Fruit fly (Drosophila melanogaster) whole organism, embryonic: ENCODE measurements around the gene flip.
A peak's percentile ranks its signal among the peaks of the same experiment; 100 is the strongest.

Source experiments
- B-H1 ChIP-seq: fragments of 200-800 bp; sonication (Bioruptor generic); IDR thresholded peaks from 3 replicates; pipeline ENCODE4 v1.3.6; 2022; ENCODE audit warnings: missing biosample characterization, missing genetic modification characterization
- Bgb ChIP-seq: fragments of 200-800 bp; sonication (Bioruptor generic); IDR thresholded peaks from 2 replicates; pipeline ENCODE4 v1.3.6; 2022; ENCODE audit warnings: missing biosample characterization, missing genetic modification characterization; ENCODE audit not compliant: partially characterized antibody
- CG10462 ChIP-seq: fragments of 200-800 bp; sonication (Bioruptor generic); optimal IDR thresholded peaks from 2 replicates; lab custom pipeline; 2016; ENCODE audit warnings: missing biosample characterization, missing genetic modification characterization
- CG14860 ChIP-seq: fragments of 200-800 bp; sonication (Bioruptor generic); IDR thresholded peaks from 3 replicates; pipeline ENCODE4 v1.3.6; 2022; ENCODE audit warnings: missing biosample characterization, missing genetic modification characterization; ENCODE audit not compliant: partially characterized antibody
- CG1603 ChIP-seq: fragments of 200-800 bp; sonication (Bioruptor generic); optimal IDR thresholded peaks from 2 replicates; lab custom pipeline; 2019; ENCODE audit warnings: missing biosample characterization, mild to moderate bottlenecking, missing genetic modification characterization, moderate library complexity
- CG17186 ChIP-seq: fragments of 200-800 bp; sonication (Bioruptor generic); optimal IDR thresholded peaks from 3 replicates; lab custom pipeline; 2017; ENCODE audit warnings: missing biosample characterization, missing genetic modification reagents, missing genetic modification characterization
- CG17361 ChIP-seq: fragments of 200-800 bp; sonication (Bioruptor generic); IDR thresholded peaks from 3 replicates; pipeline ENCODE4 v1.3.6; 2022; ENCODE audit warnings: missing biosample characterization, missing genetic modification characterization
- CG18011 ChIP-seq: fragments of 200-800 bp; sonication (Bioruptor generic); optimal IDR thresholded peaks from 2 replicates; lab custom pipeline; 2017; ENCODE audit warnings: missing biosample characterization, missing genetic modification characterization, mild to moderate bottlenecking, moderate library complexity, missing genotype
- CG1832 ChIP-seq: fragments of 200-800 bp; sonication (Bioruptor generic); optimal IDR thresholded peaks from 2 replicates; lab custom pipeline; 2017; ENCODE audit warnings: missing biosample characterization, mild to moderate bottlenecking, missing genetic modification characterization, inconsistent platforms
- CG30020 ChIP-seq: fragments of 200-800 bp; optimal IDR thresholded peaks from 2 replicates; lab custom pipeline; 2019; ENCODE audit warnings: missing biosample characterization, mild to moderate bottlenecking, missing genetic modification characterization, moderate library complexity
- CG31388 ChIP-seq: fragments of 200-800 bp; sonication (Bioruptor generic); optimal IDR thresholded peaks from 2 replicates; lab custom pipeline; 2016; ENCODE audit warnings: missing biosample characterization, missing genetic modification characterization
- CG4617 ChIP-seq: fragments of 200-800 bp; sonication (Bioruptor generic); optimal IDR thresholded peaks from 3 replicates; lab custom pipeline; 2016; ENCODE audit warnings: missing biosample characterization, missing genetic modification characterization, borderline replicate concordance
- CG7839 ChIP-seq: fragments of 200-800 bp; sonication (Bioruptor generic); optimal IDR thresholded peaks from 3 replicates; lab custom pipeline; 2018; ENCODE audit warnings: missing biosample characterization, mild to moderate bottlenecking, missing genetic modification characterization, moderate library complexity
- CG8290 ChIP-seq, 3 experiments: fragments of 200-800 bp; sonication (Bioruptor generic); optimal IDR thresholded peaks; 2 replicates each; lab custom pipeline; 2016 to 2019; ENCODE audit warnings: missing biosample characterization in 3 of 3, missing genetic modification characterization in 3 of 3, mild to moderate bottlenecking in 2 of 3, moderate library complexity in 1 of 3
- CG9437 ChIP-seq: fragments of 200-800 bp; sonication (Bioruptor generic); optimal IDR thresholded peaks from 2 replicates; lab custom pipeline; 2018; ENCODE audit warnings: missing biosample characterization, mild to moderate bottlenecking, missing genetic modification characterization
- D ChIP-seq, 2 experiments: fragments of 200-800 bp in 1 of 2; fragments of >200 bp in 1 of 2; sonication (Bioruptor generic) in 1 of 2; optimal IDR thresholded peaks; 2 replicates in 1 of 2; 3 replicates in 1 of 2; lab custom pipeline; 2017; ENCODE audit warnings: mild to moderate bottlenecking in 1 of 2, missing biosample characterization in 1 of 2, missing genetic modification characterization in 1 of 2, missing genetic modification reagents in 1 of 2
- Dll ChIP-seq: fragments of 200-800 bp; sonication (Bioruptor generic); IDR thresholded peaks from 4 replicates; pipeline ENCODE4 v1.3.6; 2022; ENCODE audit warnings: missing biosample characterization, missing genetic modification characterization; ENCODE audit not compliant: partially characterized antibody
- Dref ChIP-seq: fragments of 200-800 bp; sonication (Bioruptor generic); IDR thresholded peaks from 2 replicates; pipeline ENCODE4 v1.3.6; 2022; ENCODE audit warnings: missing biosample characterization, missing genetic modification characterization
- E2f2 ChIP-seq: fragments of 200-800 bp; sonication (Bioruptor generic); IDR thresholded peaks from 2 replicates; pipeline ENCODE4 v1.3.6; 2022; ENCODE audit warnings: missing biosample characterization, missing genetic modification characterization
- Eip74EF ChIP-seq, 2 experiments: fragments of 200-800 bp in 1 of 2; fragments of >200 bp in 1 of 2; sonication (Bioruptor generic) in 1 of 2; optimal IDR thresholded peaks; 2 replicates each; lab custom pipeline; 2017 to 2019; ENCODE audit warnings: missing biosample characterization in 2 of 2, missing genetic modification characterization in 2 of 2, mild to moderate bottlenecking in 1 of 2, moderate library complexity in 1 of 2
- HLH4C ChIP-seq: fragments of 200-800 bp; sonication (Bioruptor generic); IDR thresholded peaks from 3 replicates; pipeline ENCODE4 v1.3.6; 2022; ENCODE audit warnings: missing biosample characterization, missing genetic modification characterization; ENCODE audit not compliant: partially characterized antibody
- Hmx ChIP-seq: fragments of 200-800 bp; sonication (Bioruptor generic); optimal IDR thresholded peaks from 2 replicates; lab custom pipeline; 2016; ENCODE audit warnings: missing biosample characterization, missing genetic modification characterization
- Hr39 ChIP-seq: fragments of >200 bp; optimal IDR thresholded peaks from 2 replicates; lab custom pipeline; 2017
- MBD-R2 ChIP-seq: fragments of 200-800 bp; sonication (Bioruptor generic); IDR thresholded peaks from 2 replicates; pipeline ENCODE4 v1.3.6; 2022; ENCODE audit warnings: missing biosample characterization, missing genetic modification characterization
- MESR4 ChIP-seq: fragments of 200-800 bp; sonication (Bioruptor generic); optimal IDR thresholded peaks from 2 replicates; lab custom pipeline; 2018; ENCODE audit warnings: missing biosample characterization, mild to moderate bottlenecking, missing genetic modification characterization, moderate library complexity
- Med ChIP-seq: fragments of 200-800 bp; sonication (Bioruptor generic); peaks from one replicate; lab custom pipeline; 2016; ENCODE audit warnings: missing biosample characterization, missing genetic modification characterization, mild to moderate bottlenecking, inconsistent platforms, moderate library complexity
- Side ChIP-seq: fragments of 200-800 bp; sonication (Bioruptor generic); optimal IDR thresholded peaks from 2 replicates; lab custom pipeline; 2016; ENCODE audit warnings: missing biosample characterization, missing genetic modification characterization
- Sry-δ ChIP-seq: fragments of 200-800 bp; sonication (Bioruptor generic); optimal IDR thresholded peaks from 2 replicates; lab custom pipeline; 2016; ENCODE audit warnings: missing biosample characterization, missing genetic modification characterization
- YL-1 ChIP-seq: fragments of 200-800 bp; sonication (Bioruptor generic); optimal IDR thresholded peaks from 3 replicates; lab custom pipeline; 2017; ENCODE audit warnings: missing biosample characterization, mild to moderate bottlenecking, missing genetic modification characterization
- amos ChIP-seq: fragments of 200-800 bp; sonication (Bioruptor generic); IDR thresholded peaks from 2 replicates; pipeline ENCODE4 v1.3.6; 2022; ENCODE audit warnings: missing biosample characterization, missing genetic modification characterization; ENCODE audit not compliant: partially characterized antibody
- aop ChIP-seq: fragments of 200-800 bp; sonication (Bioruptor generic); IDR thresholded peaks from 2 replicates; pipeline ENCODE4 v1.3.6; 2022; ENCODE audit warnings: missing biosample characterization, missing genetic modification characterization
- bbx ChIP-seq: fragments of 200-800 bp; sonication (Bioruptor generic); IDR thresholded peaks from 2 replicates; pipeline ENCODE4 v1.3.6; 2022; ENCODE audit warnings: missing biosample characterization, missing genetic modification characterization; ENCODE audit not compliant: partially characterized antibody
- gcm ChIP-seq: fragments of 200-800 bp; sonication (Bioruptor generic); optimal IDR thresholded peaks from 2 replicates; lab custom pipeline; 2019; ENCODE audit warnings: missing biosample characterization, mild to moderate bottlenecking, missing genetic modification characterization, moderate library complexity
- grau ChIP-seq: fragments of 200-800 bp; optimal IDR thresholded peaks from 3 replicates; lab custom pipeline; 2019; ENCODE audit warnings: missing biosample characterization, mild to moderate bottlenecking, missing genetic modification characterization, moderate library complexity
- gt ChIP-seq: fragments of 200-800 bp; sonication (Bioruptor generic); IDR thresholded peaks from 2 replicates; pipeline ENCODE4 v1.3.6; 2022; ENCODE audit warnings: missing biosample characterization, missing genetic modification characterization
- hb ChIP-seq: fragments of 200-800 bp; sonication (Bioruptor generic); IDR thresholded peaks from 3 replicates; pipeline ENCODE4 v1.3.6; 2022; ENCODE audit warnings: missing biosample characterization, missing genetic modification characterization; ENCODE audit not compliant: partially characterized antibody
- hbn ChIP-seq: fragments of 200-800 bp; sonication (Bioruptor generic); IDR thresholded peaks from 2 replicates; pipeline ENCODE4 v1.3.6; 2022; ENCODE audit warnings: missing biosample characterization, missing genetic modification characterization; ENCODE audit not compliant: partially characterized antibody
- maf-S ChIP-seq: fragments of 200-800 bp; sonication (Bioruptor generic); optimal IDR thresholded peaks from 2 replicates; lab custom pipeline; 2016; ENCODE audit warnings: missing biosample characterization, missing genetic modification characterization
- nerfin-1 ChIP-seq: fragments of 200-800 bp; sonication (Bioruptor generic); optimal IDR thresholded peaks from 3 replicates; lab custom pipeline; 2019; ENCODE audit warnings: missing biosample characterization, mild to moderate bottlenecking, missing genetic modification characterization, moderate library complexity
- pzg ChIP-seq: fragments of 200-800 bp; sonication (Bioruptor generic); optimal IDR thresholded peaks from 3 replicates; lab custom pipeline; 2018; ENCODE audit warnings: missing biosample characterization, mild to moderate bottlenecking, missing genetic modification characterization, moderate library complexity
- row ChIP-seq: fragments of 200-800 bp; sonication (Bioruptor generic); IDR thresholded peaks from 3 replicates; pipeline ENCODE4 v1.3.6; 2022; ENCODE audit warnings: missing biosample characterization, missing genetic modification characterization
- shn ChIP-seq: fragments of 200-800 bp; sonication (Bioruptor generic); optimal IDR thresholded peaks from 3 replicates; lab custom pipeline; 2016; ENCODE audit warnings: missing biosample characterization, missing genetic modification characterization
- zfh2 ChIP-seq: fragments of 200-800 bp; sonication (Bioruptor generic); optimal IDR thresholded peaks from 2 replicates; lab custom pipeline; 2016; ENCODE audit warnings: missing biosample characterization, missing genetic modification characterization

flip gene

dm6 chr3R:4234991-4235553 lies 42.7 kb downstream of the flip start, which contains the start of gene Gel (continued):
- 0 out of 2 replicates have a peak, but pooled peaks have one; percentile 18 for TF ChIP-seq Bgb
- TF ChIP-seq CG17186 (GFP tag; lab: Kevin White, UChicago): no peak
- TF ChIP-seq Hr39: peak; percentile 90
- TF ChIP-seq, all 482 proteins: peak for 10

- TF ChIP-seq CG10462 (GFP tag; lab: Kevin White, UChicago): no peak
- peak; percentile 28 for TF ChIP-seq YL-1 (GFP tag; lab: Kevin White, UChicago)
- peak; percentile 28 for TF ChIP-seq pzg
- TF ChIP-seq CG1603 (tag; lab: Kevin White, UChicago): peak; percentile 31
- peak; percentile 60 for TF ChIP-seq CG4617
- no peak for TF ChIP-seq nerfin-1 (tag; lab: Kevin White, UChicago)
- TF ChIP-seq Med (GFP tag; lab: Kevin White, UChicago): peak; percentile 15
- TF ChIP-seq D (optimal IDR thresholded peaks at IDR 0.05; lab: Kevin White, UChicago): peak; percentile 74
- TF ChIP-seq D (GFP tag; optimal IDR thresholded peaks at IDR 0.05; lab: Kevin White, UChicago): no peak
- TF ChIP-seq CG14860 (GFP tag; lab: Robert Waterston, UW): no peak
- no peak for TF ChIP-seq Hmx (GFP tag; lab: Kevin White, UChicago)
- TF ChIP-seq B-H1 (GFP tag; lab: Robert Waterston, UW): no peak
- no peak for TF ChIP-seq Sry-δ (GFP tag; lab: Kevin White, UChicago)
- no peak for TF ChIP-seq CG31388 (GFP tag; lab: Kevin White, UChicago)
- TF ChIP-seq CG7839 (tag; lab: Kevin White, UChicago): no peak
- TF ChIP-seq HLH4C (GFP tag; lab: Robert Waterston, UW): 0 out of 3 replicates have a peak, but pooled peaks have one; percentile 14
- TF ChIP-seq Dll: 0 out of 4 replicates have a peak, but pooled peaks have one; percentile 14
- TF ChIP-seq amos (GFP tag; lab: Robert Waterston, UW): 0 out of 2 replicates have a peak, but pooled peaks have one; percentile 30
- no peak for TF ChIP-seq gt
- TF ChIP-seq E2f2 (GFP tag; lab: Robert Waterston, UW): 0 out of 2 replicates have a peak, but pooled peaks have one; percentile 12
- TF ChIP-seq hb (GFP tag; lab: Robert Waterston, UW): 0 out of 3 replicates have a peak, but pooled peaks have one; percentile 12
- TF ChIP-seq hbn (GFP tag; lab: Robert Waterston, UW): no peak
- TF ChIP-seq MBD-R2: 0 out of 2 replicates have a peak, but pooled peaks have one; percentile 33
- TF ChIP-seq MESR4 (GFP tag; lab: Kevin White, UChicago): peak; percentile 60
These were observed 44.7 kb downstream of the flip start, which contains the start of gene abs for dm6 chr3R:4233018-4233385. abs (plus strand) TSS chr3R:4233047.

- TF ChIP-seq pzg (peak; percentile 45), row (GFP tag; lab: Robert Waterston, UW) (peak; percentile 65), shn (GFP tag; lab: Kevin White, UChicago) (no peak), grau (tag; lab: Kevin White, UChicago) (peak; percentile 1), MBD-R2 (peak; percentile 37), gcm (GFP tag; lab: Kevin White, UChicago) (no peak), CG1832 (GFP tag; lab: Kevin White, UChicago) (no peak), maf-S (GFP tag; lab: Kevin White, UChicago) (no peak), CG17361 (GFP tag; lab: Robert Waterston, UW) (peak; percentile 62), Side (GFP tag; lab: Kevin White, UChicago) (no peak), zfh2 (GFP tag; lab: Kevin White, UChicago) (no peak), CG8290 (GFP tag; optimal IDR thresholded peaks at IDR 0.05; lab: Kevin White, UChicago) (no peak), CG8290 (tag; optimal IDR thresholded peaks at IDR 0.05; lab: Kevin White, UChicago) (peak in 1 of 2 experiments; percentile 42), Dref (GFP tag; lab: Robert Waterston, UW) (peak; percentile 83), bbx (GFP tag; lab: Robert Waterston, UW) (peak; percentile 49), CG9437 (GFP tag; lab: Kevin White, UChicago) (peak; percentile 28), CG18011 (GFP tag; lab: Kevin White, UChicago) (no peak), CG14860 (GFP tag; lab: Robert Waterston, UW) (0 out of 3 replicates have a peak, but pooled peaks have one; percentile 26), CG30020 (tag; lab: Kevin White, UChicago) (peak; percentile 95), Eip74EF (GFP tag; optimal IDR thresholded peaks at IDR 0.05; lab: Kevin White, UChicago) (peak in 1 of 2 experiments; percentile 66), aop (GFP tag; lab: Robert Waterston, UW) (no peak)
These were observed 45.4 kb downstream of the flip start, which contains the start of gene CG14641 for dm6 chr3R:4232139-4233017. CG14641 (minus strand) TSS chr3R:4232342.
